Fruit fly (Drosophila melanogaster) whole organism, embryonic: Measurements from ENCODE around the gene ppl.

Source experiments
- ATbp ChIP-seq: fragments of 200-800 bp; sonication (Bioruptor generic); optimal IDR thresholded peaks from 2 replicates; lab custom pipeline; 2017; ENCODE audit warnings: missing biosample characterization, mild to moderate bottlenecking, missing genetic modification characterization, missing genetic modification reagents
- Atf3 ChIP-seq: fragments of 200-800 bp; sonication (Bioruptor generic); optimal IDR thresholded peaks from 3 replicates; lab custom pipeline; 2016; ENCODE audit warnings: missing biosample characterization, missing genetic modification characterization
- CG11723 ChIP-seq: fragments of 200-800 bp; sonication (Bioruptor generic); optimal IDR thresholded peaks from 2 replicates; lab custom pipeline; 2017; ENCODE audit warnings: missing biosample characterization, mild to moderate bottlenecking, missing genetic modification characterization
- CG12104 ChIP-seq: fragments of 200-800 bp; sonication (Bioruptor generic); optimal IDR thresholded peaks from 3 replicates; lab custom pipeline; 2016; ENCODE audit warnings: missing biosample characterization, missing genetic modification characterization
- CG14050 ChIP-seq: fragments of 200-800 bp; sonication (Bioruptor generic); IDR thresholded peaks from 3 replicates; pipeline ENCODE4 v1.3.6; 2022; ENCODE audit warnings: missing biosample characterization, missing genetic modification characterization
- CG14667 ChIP-seq: fragments of 200-800 bp; sonication (Bioruptor generic); IDR thresholded peaks from 2 replicates; pipeline ENCODE4 v1.3.6; 2022; ENCODE audit warnings: missing biosample characterization, missing genetic modification characterization
- CG15073 ChIP-seq: fragments of 200-800 bp; sonication (Bioruptor generic); optimal IDR thresholded peaks from 2 replicates; lab custom pipeline; 2016; ENCODE audit warnings: missing biosample characterization, missing genetic modification characterization
- CG1647 ChIP-seq: fragments of 200-800 bp; sonication (Bioruptor generic); optimal IDR thresholded peaks from 3 replicates; lab custom pipeline; 2016; ENCODE audit warnings: missing biosample characterization, missing genetic modification characterization
- CG16813 ChIP-seq: fragments of 200-800 bp; sonication (Bioruptor generic); IDR thresholded peaks from 3 replicates; pipeline ENCODE4 v1.3.6; 2022; ENCODE audit warnings: missing biosample characterization, missing genetic modification characterization; ENCODE audit not compliant: partially characterized antibody
- CG3163 ChIP-seq: fragments of 200-800 bp; sonication (Bioruptor generic); optimal IDR thresholded peaks from 3 replicates; lab custom pipeline; 2016; ENCODE audit warnings: missing biosample characterization, missing genetic modification characterization
- CG4424 ChIP-seq: fragments of 200-800 bp; sonication (Bioruptor generic); optimal IDR thresholded peaks from 3 replicates; lab custom pipeline; 2016; ENCODE audit warnings: missing biosample characterization, missing genetic modification characterization
- CG4820 ChIP-seq: fragments of 200-800 bp; sonication (Bioruptor generic); optimal IDR thresholded peaks from 3 replicates; lab custom pipeline; 2016; ENCODE audit warnings: missing biosample characterization, missing genetic modification characterization
- CG5245 ChIP-seq: fragments of 200-800 bp; sonication (Bioruptor generic); optimal IDR thresholded peaks from 3 replicates; lab custom pipeline; 2016; ENCODE audit warnings: missing biosample characterization, missing genetic modification characterization
- CG6175 ChIP-seq: fragments of 200-800 bp; sonication (Bioruptor generic); IDR thresholded peaks from 3 replicates; pipeline ENCODE4 v1.3.6; 2022; ENCODE audit warnings: missing biosample characterization, missing genetic modification characterization
- CG7839 ChIP-seq: fragments of 200-800 bp; sonication (Bioruptor generic); optimal IDR thresholded peaks from 3 replicates; lab custom pipeline; 2018; ENCODE audit warnings: missing biosample characterization, mild to moderate bottlenecking, missing genetic modification characterization, moderate library complexity
- CG8388 ChIP-seq: fragments of 200-800 bp; sonication (Bioruptor generic); optimal IDR thresholded peaks from 2 replicates; lab custom pipeline; 2019; ENCODE audit warnings: missing biosample characterization, mild to moderate bottlenecking, missing genetic modification characterization, moderate library complexity
- CG8765 ChIP-seq: fragments of 200-800 bp; sonication (Bioruptor generic); IDR thresholded peaks from 2 replicates; pipeline ENCODE4 v1.3.6; 2022; ENCODE audit warnings: missing biosample characterization, missing genetic modification characterization
- CG8944 ChIP-seq: fragments of 200-800 bp; sonication (Bioruptor generic); optimal IDR thresholded peaks from 3 replicates; lab custom pipeline; 2016; ENCODE audit warnings: missing biosample characterization, missing genetic modification characterization
- CG9215 ChIP-seq: fragments of 200-800 bp; sonication (Bioruptor generic); IDR thresholded peaks from 2 replicates; pipeline ENCODE4 v1.3.6; 2022; ENCODE audit warnings: missing biosample characterization, missing genetic modification characterization
- Drgx ChIP-seq: fragments of 200-800 bp; sonication (Bioruptor generic); IDR thresholded peaks from 2 replicates; pipeline ENCODE4 v1.3.6; 2022; ENCODE audit warnings: missing biosample characterization, missing genetic modification characterization
- Hr3 ChIP-seq: fragments of 200-800 bp; sonication (Bioruptor generic); optimal IDR thresholded peaks from 3 replicates; lab custom pipeline; 2016; ENCODE audit warnings: missing biosample characterization, missing genetic modification characterization
- Lhr ChIP-seq: fragments of 200-800 bp; sonication (Bioruptor generic); optimal IDR thresholded peaks from 3 replicates; lab custom pipeline; 2017; ENCODE audit warnings: mild to moderate bottlenecking, missing biosample characterization, missing genetic modification reagents, missing genetic modification characterization
- MBD-R2 ChIP-seq: fragments of 200-800 bp; sonication (Bioruptor generic); IDR thresholded peaks from 2 replicates; pipeline ENCODE4 v1.3.6; 2022; ENCODE audit warnings: missing biosample characterization, missing genetic modification characterization
- MTF-1 ChIP-seq: fragments of 200-800 bp; sonication (Bioruptor generic); optimal IDR thresholded peaks from 2 replicates; lab custom pipeline; 2018; ENCODE audit warnings: missing biosample characterization, mild to moderate bottlenecking, missing genetic modification characterization, borderline replicate concordance
- Mes4 ChIP-seq: fragments of 200-800 bp; sonication (Bioruptor generic); optimal IDR thresholded peaks from 2 replicates; lab custom pipeline; 2016; ENCODE audit warnings: missing biosample characterization, missing genetic modification characterization
- NfI ChIP-seq: fragments of 200-800 bp; sonication (Bioruptor generic); optimal IDR thresholded peaks from 3 replicates; lab custom pipeline; 2018; ENCODE audit warnings: missing biosample characterization, mild to moderate bottlenecking, missing genetic modification characterization, moderate library complexity
- Optix ChIP-seq: fragments of 200-800 bp; sonication (Bioruptor generic); IDR thresholded peaks from 3 replicates; pipeline ENCODE4 v1.3.6; 2022; ENCODE audit warnings: missing biosample characterization, missing genetic modification characterization
- Sry-β ChIP-seq: fragments of 200-800 bp; sonication (Bioruptor generic); optimal IDR thresholded peaks from 2 replicates; lab custom pipeline; 2018; ENCODE audit warnings: missing biosample characterization, mild to moderate bottlenecking, missing genetic modification characterization, moderate library complexity
- corto ChIP-seq: fragments of 200-800 bp; sonication (Bioruptor generic); optimal IDR thresholded peaks from 2 replicates; lab custom pipeline; 2016; ENCODE audit warnings: missing biosample characterization, mild to moderate bottlenecking, missing genetic modification characterization, moderate library complexity
- crol ChIP-seq: fragments of 200-800 bp; sonication (Bioruptor generic); IDR thresholded peaks from 2 replicates; pipeline ENCODE4 v1.3.6; 2022; ENCODE audit warnings: missing biosample characterization, missing genetic modification characterization
- cwo ChIP-seq: fragments of 200-800 bp; sonication (Bioruptor generic); optimal IDR thresholded peaks from 3 replicates; lab custom pipeline; 2017; ENCODE audit warnings: missing biosample characterization, missing genetic modification characterization, mild to moderate bottlenecking, moderate library complexity, missing genetic modification reagents
- da ChIP-seq: fragments of 200-800 bp; sonication (Bioruptor generic); optimal IDR thresholded peaks from 2 replicates; lab custom pipeline; 2016; ENCODE audit warnings: missing biosample characterization, missing genetic modification characterization
- dati ChIP-seq: fragments of 200-800 bp; sonication (Bioruptor generic); IDR thresholded peaks from 2 replicates; pipeline ENCODE4 v1.3.6; 2022; ENCODE audit warnings: missing biosample characterization, missing genetic modification characterization
- gcm ChIP-seq: fragments of 200-800 bp; sonication (Bioruptor generic); optimal IDR thresholded peaks from 2 replicates; lab custom pipeline; 2019; ENCODE audit warnings: missing biosample characterization, mild to moderate bottlenecking, missing genetic modification characterization, moderate library complexity
- gro ChIP-seq: fragments of 200-800 bp; sonication (Bioruptor generic); optimal IDR thresholded peaks from 2 replicates; lab custom pipeline; 2016; ENCODE audit warnings: missing biosample characterization, missing genetic modification characterization
- inv ChIP-seq: fragments of 200-800 bp; sonication (Bioruptor generic); IDR thresholded peaks from 2 replicates; pipeline ENCODE4 v1.3.6; 2022; ENCODE audit warnings: missing biosample characterization, missing genetic modification characterization; ENCODE audit not compliant: partially characterized antibody
- lilli ChIP-seq: fragments of 200-800 bp; sonication (Bioruptor generic); optimal IDR thresholded peaks from 3 replicates; lab custom pipeline; 2016; ENCODE audit warnings: missing biosample characterization, missing genetic modification characterization
- odd ChIP-seq: fragments of 200-800 bp; sonication (Bioruptor generic); optimal IDR thresholded peaks from 2 replicates; lab custom pipeline; 2017; ENCODE audit warnings: missing biosample characterization, mild to moderate bottlenecking, missing genetic modification characterization
- otp ChIP-seq: fragments of 200-800 bp; sonication (Bioruptor generic); IDR thresholded peaks from 3 replicates; pipeline ENCODE4, ENCODE4 v1.3.6; 2022; ENCODE audit warnings: missing biosample characterization, missing genetic modification characterization
- peb ChIP-seq: fragments of 200-800 bp; sonication (Bioruptor generic); IDR thresholded peaks from 2 replicates; pipeline ENCODE4 v1.3.6; 2022; ENCODE audit warnings: missing biosample characterization, missing genetic modification characterization
- prd ChIP-seq, 3 experiments: fragments of >200 bp in 2 of 3; fragments of 200-800 bp in 1 of 3; sonication (Bioruptor generic) in 1 of 3; optimal IDR thresholded peaks in 2 of 3; IDR thresholded peaks in 1 of 3; 2 replicates in 2 of 3; 3 replicates in 1 of 3; pipeline versions ENCODE4 v1.3.6 to Lab custom; 2017 to 2022; ENCODE audit warnings: missing biosample characterization in 1 of 3, missing genetic modification characterization in 1 of 3
- pros ChIP-seq: fragments of 200-800 bp; sonication (Bioruptor generic); optimal IDR thresholded peaks from 3 replicates; lab custom pipeline; 2019; ENCODE audit warnings: missing biosample characterization, mild to moderate bottlenecking, missing genetic modification characterization, moderate library complexity
- scrt ChIP-seq: fragments of 200-800 bp; sonication (Bioruptor generic); optimal IDR thresholded peaks from 2 replicates; lab custom pipeline; 2018; ENCODE audit warnings: missing biosample characterization, mild to moderate bottlenecking, missing genetic modification characterization, moderate library complexity
- sens ChIP-seq: fragments of 200-800 bp; sonication (Bioruptor generic); peaks from one replicate; lab custom pipeline; 2016; ENCODE audit warnings: missing biosample characterization, missing genetic modification characterization
- trem ChIP-seq: fragments of 200-800 bp; optimal IDR thresholded peaks from 3 replicates; lab custom pipeline; 2019; ENCODE audit warnings: missing biosample characterization, mild to moderate bottlenecking, missing genetic modification characterization, moderate library complexity
- vvl ChIP-seq: fragments of 200-800 bp; sonication (Bioruptor generic); IDR thresholded peaks from 2 replicates; pipeline ENCODE4 v1.3.6; 2022; ENCODE audit warnings: missing biosample characterization, missing genetic modification characterization
- yki ChIP-seq: fragments of >200 bp; optimal IDR thresholded peaks from 3 replicates; lab custom pipeline; 2018
- z ChIP-seq: fragments of 200-800 bp; sonication (Bioruptor generic); IDR thresholded peaks from 3 replicates; pipeline ENCODE4 v1.3.6; 2022; ENCODE audit warnings: missing biosample characterization, missing genetic modification characterization
- zf30C ChIP-seq: fragments of 200-800 bp; sonication (Bioruptor generic); optimal IDR thresholded peaks from 3 replicates; lab custom pipeline; 2018; ENCODE audit warnings: missing biosample characterization, mild to moderate bottlenecking, missing genetic modification characterization

Gene ppl

dm6 chr3L:21276296-21277257 is 4.7 kb downstream of the ppl start (continued):
- TF ChIP-seq crol (GFP tag; lab: Robert Waterston, UW) (peak; percentile 96), CG1647 (GFP tag; lab: Kevin White, UChicago) (no peak), yki (lab: Kevin White, UChicago) (no peak), prd (optimal IDR thresholded peaks at IDR 0.05; lab: Kevin White, UChicago) (no peak), prd (GFP tag; IDR thresholded peaks at IDR 0.05; lab: Robert Waterston, UW) (peak; percentile 66), vvl (GFP tag; lab: Robert Waterston, UW) (peak; percentile 7; the same call in 1 of the 2 replicates), CG16813 (GFP tag; lab: Robert Waterston, UW) (no peak), dati (GFP tag; lab: Robert Waterston, UW) (no peak), Sry-β (GFP tag; lab: Kevin White, UChicago) (no peak), CG8388 (GFP tag; lab: Kevin White, UChicago) (peak; percentile 62), z (GFP tag; lab: Robert Waterston, UW) (peak; percentile 86), odd (peak; percentile 39), CG6175 (no peak), CG14050 (GFP tag; lab: Robert Waterston, UW) (no peak), CG14667 (0 out of 2 replicates have a peak, but pooled peaks have one; percentile 25), Hr3 (peak; percentile 47), corto (GFP tag; lab: Kevin White, UChicago) (no peak), otp (GFP tag; lab: Robert Waterston, UW) (0 out of 3 replicates have a peak, but pooled peaks have one; percentile 28), lilli (GFP tag; lab: Kevin White, UChicago) (peak; percentile 64), MBD-R2 (GFP tag; lab: Robert Waterston, UW) (no peak), CG15073 (GFP tag; lab: Kevin White, UChicago) (peak; percentile 3), Atf3 (no peak), CG5245 (GFP tag; lab: Kevin White, UChicago) (no peak), CG11723 (GFP tag; lab: Kevin White, UChicago) (peak; percentile 50), zf30C (GFP tag; lab: Kevin White, UChicago) (peak; percentile 85), peb (no peak), Lhr (GFP tag; lab: Kevin White, UChicago) (peak; percentile 33), Drgx (GFP tag; lab: Robert Waterston, UW) (no peak), NfI (peak; percentile 30), inv (GFP tag; lab: Robert Waterston, UW) (no peak), da (GFP tag; lab: Kevin White, UChicago) (no peak), CG4820 (GFP tag; lab: Kevin White, UChicago) (peak; percentile 40), CG8944 (GFP tag; lab: Kevin White, UChicago) (peak; percentile 61), cwo (GFP tag; lab: Kevin White, UChicago) (peak; percentile 97), CG7839 (tag; lab: Kevin White, UChicago) (peak; percentile 81), gcm (peak; percentile 20), gro (GFP tag; lab: Kevin White, UChicago) (peak; percentile 39), Optix (GFP tag; lab: Robert Waterston, UW) (no peak), CG8765 (no peak), pros (peak; percentile 95), CG9215 (GFP tag; lab: Robert Waterston, UW) (peak; percentile 53), ATbp (GFP tag; lab: Kevin White, UChicago) (peak; percentile 29), trem (tag; lab: Kevin White, UChicago) (no peak), Mes4 (no peak), MTF-1 (GFP tag; lab: Kevin White, UChicago) (peak; percentile 1), scrt (GFP tag; lab: Kevin White, UChicago) (peak; percentile 41), CG12104 (peak; percentile 75), CG3163 (GFP tag; lab: Kevin White, UChicago) (peak; percentile 87), CG4424 (GFP tag; lab: Kevin White, UChicago) (peak; percentile 52), sens (peak; percentile 96)
